Worm (Caenorhabditis elegans) whole organism, L3 larva: Measurements from ENCODE around the gene mdt-8.

Experiments used
- aly-2 ChIP-seq: fragments of 150-350 bp; optimal IDR thresholded peaks from 2 replicates; lab custom pipeline; 2014; ENCODE audit warnings: missing biosample characterization, missing genetic modification characterization
- ceh-28 ChIP-seq: fragments of 150-350 bp; optimal IDR thresholded peaks from 2 replicates; lab custom pipeline; 2014; ENCODE audit warnings: missing biosample characterization, missing genetic modification reagents, missing genetic modification characterization
- jun-1 ChIP-seq: fragments of 150-350 bp; optimal IDR thresholded peaks from 2 replicates; lab custom pipeline; 2014; ENCODE audit warnings: missing biosample characterization, missing genetic modification reagents, missing genetic modification characterization
- nhr-11 ChIP-seq: fragments of 150-350 bp; optimal IDR thresholded peaks from 2 replicates; lab custom pipeline; 2014; ENCODE audit warnings: missing biosample characterization, missing genetic modification characterization
- sea-2 ChIP-seq: fragments of 150-350 bp; sonication (generic microtip); optimal IDR thresholded peaks from 4 replicates; lab custom pipeline; 2014; ENCODE audit warnings: missing biosample characterization, missing genetic modification reagents, missing genetic modification characterization
- skn-1 ChIP-seq: fragments of 150-350 bp; optimal IDR thresholded peaks from 2 replicates; lab custom pipeline; 2014; ENCODE audit warnings: missing biosample characterization, missing genetic modification characterization
- unc-39 ChIP-seq: sonication (generic microtip); optimal IDR thresholded peaks from 4 replicates; lab custom pipeline; 2017; ENCODE audit warnings: missing biosample characterization, missing genetic modification characterization
- unc-62 ChIP-seq: fragments of 150-350 bp; sonication (generic microtip); optimal IDR thresholded peaks from 4 replicates; lab custom pipeline; 2014; ENCODE audit warnings: missing biosample characterization, missing genetic modification reagents, missing genetic modification characterization
- ztf-4 ChIP-seq: fragments of 150-350 bp; optimal IDR thresholded peaks from 2 replicates; lab custom pipeline; 2014; ENCODE audit warnings: missing biosample characterization, missing genetic modification characterization

DNA sequence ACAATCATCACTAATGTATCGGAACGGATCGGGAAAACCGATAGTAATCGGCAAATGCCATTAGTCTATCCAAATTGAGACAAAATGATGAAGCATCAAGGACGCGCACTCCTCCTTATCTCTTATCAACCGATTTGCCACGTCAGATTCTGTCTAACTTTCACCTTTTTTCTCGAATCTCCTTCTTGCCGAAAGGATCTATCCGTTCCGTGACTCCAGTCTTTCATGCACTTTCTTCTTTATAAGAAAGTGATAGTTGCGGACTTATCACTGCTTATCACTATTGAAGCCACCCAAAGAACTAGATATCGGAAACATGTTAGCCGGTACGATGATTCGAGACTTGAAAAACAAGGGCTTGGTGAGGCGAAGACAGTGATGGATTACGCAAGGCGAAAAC is 31.7 kb downstream of the mdt-8 start:
- TF ChIP-seq unc-62 (GFP tag; lab: Kevin White, UChicago) (no peak), sea-2 (GFP tag; lab: Kevin White, UChicago) (no peak), ceh-28 (no peak), nhr-11 (tag; lab: Kevin White, UChicago) (no peak), ztf-4 (tag; lab: Kevin White, UChicago) (no peak), jun-1 (tag; lab: Kevin White, UChicago) (no peak), skn-1 (no peak), unc-39 (tag; lab: Kevin White, UChicago) (no peak), aly-2 (tag; lab: Kevin White, UChicago) (no peak)
